Fruit fly (Drosophila melanogaster): ENCODE measurements around the gene CG13837.

DNA sequence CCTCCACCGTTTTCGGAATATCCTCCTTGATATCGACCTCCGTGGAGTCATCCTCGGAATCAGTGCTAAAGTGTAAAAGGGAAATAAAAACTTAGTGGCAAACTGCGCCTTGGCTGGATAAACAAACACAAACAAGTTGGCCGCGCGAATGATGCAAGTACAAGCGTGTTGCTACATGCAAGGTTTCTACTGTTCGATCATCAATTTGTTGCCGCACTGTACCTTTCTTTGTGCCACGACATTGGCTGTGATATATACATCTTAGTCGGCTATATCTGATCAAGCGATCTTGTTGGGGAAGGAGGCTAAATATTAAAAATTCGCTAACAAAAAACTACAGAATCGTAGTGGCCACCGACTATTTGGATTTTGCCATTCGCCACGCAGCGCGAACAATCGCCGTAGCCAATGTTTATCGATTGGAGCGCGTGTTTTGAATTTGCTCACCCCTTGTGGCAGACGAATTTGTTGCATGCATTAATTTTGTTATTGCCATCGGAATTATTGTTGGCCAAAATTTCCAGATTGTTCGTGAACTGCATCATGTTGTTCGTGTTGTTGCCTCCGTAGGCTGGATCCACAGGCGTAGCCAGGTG, 9.4 kb downstream of the CG13837 start:
- TF ChIP-seq cnc (optimal IDR thresholded peaks at IDR 0.05) (no peak), toe (GFP tag; optimal IDR thresholded peaks at IDR 0.05) (no peak), CG1620 (GFP tag; optimal IDR thresholded peaks at IDR 0.05) (no peak), CG5204 (GFP tag; optimal IDR thresholded peaks at IDR 0.05) (no peak), CG11617 (GFP tag; optimal IDR thresholded peaks at IDR 0.05) (no peak), Clk (GFP tag; optimal IDR thresholded peaks at IDR 0.05) (no peak), kay (GFP tag; ENCODE audit: borderline replicate concordance) (no peak), Mnt (GFP tag; optimal IDR thresholded peaks at IDR 0.05) (no peak), CG12768 (GFP tag; optimal IDR thresholded peaks at IDR 0.05) (no peak), CG7045 (GFP tag; optimal IDR thresholded peaks at IDR 0.05) (no peak), CG7101 (tag; optimal IDR thresholded peaks at IDR 0.05) (no peak), Hr96 (GFP tag; optimal IDR thresholded peaks at IDR 0.05) (no peak), bab1 (GFP tag; optimal IDR thresholded peaks at IDR 0.05) (no peak)

Data from whole organism, adult.